Fruit fly (Drosophila melanogaster): ENCODE results near the gene CG5039.

CG5039 gene

DNA sequence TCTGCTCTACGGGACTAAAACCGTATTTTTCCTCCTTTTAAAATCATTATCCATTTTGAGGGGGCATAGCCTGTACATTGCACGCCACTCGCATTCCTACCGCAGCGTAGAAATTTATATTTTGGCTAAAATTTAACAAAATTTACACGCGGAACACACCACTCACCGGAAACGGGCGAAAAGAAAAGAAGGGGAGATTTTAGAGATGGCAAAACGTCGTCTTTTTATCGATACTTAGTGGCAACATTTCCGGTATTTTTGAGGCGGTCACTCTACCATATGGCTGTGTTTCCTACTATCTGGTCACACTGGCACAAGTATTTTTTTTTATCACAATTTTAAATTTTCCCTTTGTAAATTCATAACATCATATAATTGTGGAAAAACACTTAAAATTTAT, 6.4 kb downstream of the CG5039 start, which contains the start of gene RpL27:
RpL27 (minus strand) TSS at position 193 of the 400 bp plus-strand sequence.
- no peak for TF ChIP-seq CG8301 (tag; optimal IDR thresholded peaks at IDR 0.05)
- TF ChIP-seq D1 (tag; optimal IDR thresholded peaks at IDR 0.05), result no peak
- TF ChIP-seq CG8159 (tag; optimal IDR thresholded peaks at IDR 0.05), result peak; percentile 51
- TF ChIP-seq CG10348 (GFP tag; IDR thresholded peaks at IDR 0.05), result no peak
- TF ChIP-seq CG12605 (GFP tag; IDR thresholded peaks at IDR 0.05), result peak; percentile 54; the same call in 1 of the 2 replicates
- peak; percentile 86 for TF ChIP-seq Snoo (tag; optimal IDR thresholded peaks at IDR 0.05)
- no peak for TF ChIP-seq rn (GFP tag; IDR thresholded peaks at IDR 0.05)
- TF ChIP-seq gl (tag; optimal IDR thresholded peaks at IDR 0.05), result peak; percentile 57
- TF ChIP-seq CG4496 (GFP tag; IDR thresholded peaks at IDR 0.05), result peak; percentile 56; the same call in 2 of the 3 replicates
- TF ChIP-seq CG34367 (tag; optimal IDR thresholded peaks at IDR 0.05), result peak; percentile 43
- no peak for TF ChIP-seq EcR (GFP tag; optimal IDR thresholded peaks at IDR 0.05)
- TF ChIP-seq CG15710 (tag; optimal IDR thresholded peaks at IDR 0.05), result peak; percentile 51
- TF ChIP-seq CG32121 (GFP tag; IDR thresholded peaks at IDR 0.05), result peak; percentile 56; the same call in 1 of the 2 replicates
- peak; percentile 13 for TF ChIP-seq CG17806 (tag; optimal IDR thresholded peaks at IDR 0.05)
- peak; percentile 66 for TF ChIP-seq Pif1B (GFP tag; optimal IDR thresholded peaks at IDR 0.05)
- TF ChIP-seq fd96Ca (GFP tag; IDR thresholded peaks at IDR 0.05), result no peak; the same call in 2 of the 3 replicates
- TF ChIP-seq Pif1A (GFP tag; optimal IDR thresholded peaks at IDR 0.05), result peak; percentile 68
- peak; percentile 53 for TF ChIP-seq Ets98B (GFP tag; IDR thresholded peaks at IDR 0.05)

DNA sequence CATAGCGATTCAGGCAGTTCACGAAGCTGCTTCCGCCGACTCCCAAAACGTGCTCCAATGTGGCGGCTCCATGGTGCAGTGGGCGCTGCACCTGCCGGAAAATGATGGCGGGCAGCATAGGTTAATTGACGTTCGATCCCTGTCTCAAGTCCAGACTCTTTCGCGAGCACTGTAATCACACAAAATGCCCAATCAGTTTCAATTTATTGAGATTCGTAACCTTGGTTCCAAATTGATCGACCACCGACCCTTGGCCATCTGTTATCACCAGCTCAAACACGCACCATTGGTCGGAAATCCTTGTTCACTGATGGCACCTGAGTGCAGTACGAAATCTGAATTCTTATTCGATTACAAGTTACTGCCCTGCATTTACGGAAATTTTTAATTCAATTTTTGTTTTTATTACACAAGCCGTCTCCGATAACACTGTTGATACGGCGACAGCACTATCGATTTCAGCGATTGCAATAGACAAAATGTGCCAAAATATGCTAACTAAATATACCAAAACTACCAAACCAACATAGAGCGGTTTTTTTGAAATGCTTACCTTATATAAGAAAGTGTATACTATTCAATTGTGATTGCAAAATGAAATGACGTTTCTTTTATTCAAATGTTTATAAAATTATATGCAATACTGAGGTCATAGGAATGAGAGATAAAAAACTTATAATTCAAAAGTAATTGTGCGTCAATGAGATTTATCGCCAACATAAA, 8.4 kb downstream of the CG5039 start, which contains the start of gene CLS:
CLS (minus strand) TSS at position 673 of the 723 bp plus-strand sequence.
- no peak for TF ChIP-seq CG15710 (tag; optimal IDR thresholded peaks at IDR 0.05)
- TF ChIP-seq fd96Ca (GFP tag; IDR thresholded peaks at IDR 0.05), result no peak
- TF ChIP-seq Ets98B (GFP tag; IDR thresholded peaks at IDR 0.05), result no peak
- no peak for TF ChIP-seq CG34367 (tag; optimal IDR thresholded peaks at IDR 0.05)
- no peak for TF ChIP-seq CG14655 (GFP tag; optimal IDR thresholded peaks at IDR 0.05)
- TF ChIP-seq CG10348 (GFP tag; IDR thresholded peaks at IDR 0.05), result no peak
- no peak for TF ChIP-seq rn (GFP tag; IDR thresholded peaks at IDR 0.05)
- no peak for TF ChIP-seq Snoo (tag; optimal IDR thresholded peaks at IDR 0.05)
- TF ChIP-seq CG4496 (GFP tag; IDR thresholded peaks at IDR 0.05), result no peak
- no peak for TF ChIP-seq Pif1A (GFP tag; optimal IDR thresholded peaks at IDR 0.05)
- TF ChIP-seq CG12605 (GFP tag; IDR thresholded peaks at IDR 0.05), result no peak
- no peak for TF ChIP-seq CG8159 (tag; optimal IDR thresholded peaks at IDR 0.05)
- TF ChIP-seq CG17806 (tag; optimal IDR thresholded peaks at IDR 0.05), result no peak
- no peak for TF ChIP-seq Pif1B (GFP tag; optimal IDR thresholded peaks at IDR 0.05)
- no peak for TF ChIP-seq gl (tag; optimal IDR thresholded peaks at IDR 0.05)
- TF ChIP-seq CG9948 (tag; optimal IDR thresholded peaks at IDR 0.05), result no peak
- no peak for TF ChIP-seq EcR (GFP tag; optimal IDR thresholded peaks at IDR 0.05)

DNA sequence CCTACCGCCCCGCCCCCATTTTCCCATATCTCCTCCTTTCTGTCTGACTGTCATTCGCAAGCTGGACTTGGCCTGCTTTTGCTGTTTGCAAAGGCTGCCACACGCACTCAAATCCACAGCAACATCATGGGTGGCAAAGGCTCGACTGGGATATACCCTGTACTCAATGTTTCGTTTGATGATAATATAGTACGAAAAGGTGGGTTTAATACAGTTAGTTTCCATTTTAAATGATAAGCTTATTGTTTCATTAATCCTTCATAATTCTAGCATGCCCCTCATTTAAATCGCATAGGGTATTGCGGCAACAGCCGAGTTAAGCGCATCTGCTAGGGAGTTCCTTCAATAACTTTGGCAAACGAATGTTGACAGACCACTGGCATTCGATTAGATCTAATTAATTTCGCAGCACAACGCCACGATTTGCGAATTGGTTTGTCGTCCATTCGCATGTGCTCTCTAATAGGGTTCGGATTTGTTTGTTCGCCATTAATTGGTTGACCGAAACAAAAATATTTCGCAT, 15.7 kb downstream of the CG5039 start:
- no peak for TF ChIP-seq CG9948 (tag; optimal IDR thresholded peaks at IDR 0.05)

DNA sequence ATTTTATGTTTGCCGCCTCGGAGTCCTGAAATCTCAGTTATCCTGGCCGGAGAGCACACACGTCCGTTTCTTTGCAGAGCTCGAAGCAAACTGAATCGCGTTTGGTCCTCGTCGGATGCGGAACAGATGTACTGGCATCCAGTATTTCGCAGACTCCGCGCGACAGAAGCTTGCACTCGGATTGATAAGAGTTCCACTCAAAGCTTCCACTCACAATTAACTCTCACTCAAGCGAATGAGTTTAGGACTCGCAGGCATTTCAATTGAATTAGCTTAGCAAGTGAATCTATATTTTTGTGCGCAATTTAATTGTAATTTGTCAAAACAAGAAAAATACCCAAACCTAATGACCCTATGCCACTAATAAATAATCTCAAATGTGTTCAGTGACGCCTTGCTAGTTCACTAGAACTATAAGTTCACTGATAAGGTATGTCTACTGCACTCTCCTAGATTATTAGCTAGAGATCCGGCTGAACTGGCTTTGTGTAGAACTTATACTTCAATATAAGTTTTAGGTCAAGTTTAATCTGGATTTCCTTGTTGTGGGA, 41.6 kb downstream of the CG5039 start:
- peak; percentile 17; the same call in 1 of the 3 replicates for TF ChIP-seq CG4496 (GFP tag; IDR thresholded peaks at IDR 0.05)
- TF ChIP-seq CG34367 (tag; optimal IDR thresholded peaks at IDR 0.05), result no peak

DNA sequence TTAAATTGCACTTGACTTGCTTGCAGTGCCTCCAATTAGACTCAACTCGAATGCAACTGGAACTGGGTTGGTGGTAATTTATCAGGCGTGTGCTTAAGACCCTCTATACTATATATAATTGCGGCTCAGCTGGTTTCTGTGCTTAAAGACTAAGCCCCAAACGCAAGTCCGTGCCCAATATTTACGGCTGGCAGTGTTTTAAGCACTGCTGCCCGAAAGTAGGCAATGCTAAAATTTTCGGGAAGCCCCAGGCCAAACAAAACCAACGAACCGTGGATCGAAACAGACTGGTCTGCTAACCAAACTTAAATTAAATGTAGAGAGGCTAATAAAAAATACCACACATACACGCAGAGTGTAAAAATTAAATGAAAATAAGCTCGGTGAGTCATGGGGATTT, 42.5 kb downstream of the CG5039 start:
- TF ChIP-seq CG4496 (GFP tag; IDR thresholded peaks at IDR 0.05) (peak; percentile 50; the same call in 1 of the 3 replicates), fd96Ca (GFP tag; IDR thresholded peaks at IDR 0.05) (no peak)

DNA sequence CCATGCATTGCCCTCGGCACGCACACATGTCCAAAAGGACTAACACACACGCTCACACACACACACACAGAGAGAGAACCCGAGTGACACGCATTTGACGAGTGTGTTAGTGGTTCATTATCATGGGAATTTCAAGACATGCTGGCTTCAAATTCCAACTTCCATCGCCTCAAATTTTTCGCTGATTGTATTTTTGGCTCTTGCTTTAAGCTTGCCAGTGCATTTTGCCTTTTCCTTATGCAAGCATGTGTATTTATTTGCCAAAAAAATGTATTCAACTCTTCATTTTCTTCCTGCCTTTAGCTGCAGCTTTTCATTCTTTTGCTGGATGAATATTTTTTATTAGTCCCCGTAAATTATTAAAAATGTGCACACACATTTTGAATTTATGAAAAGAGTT, 45.3 kb downstream of the CG5039 start:
- TF ChIP-seq gl (tag; optimal IDR thresholded peaks at IDR 0.05) (no peak), CG12605 (GFP tag; IDR thresholded peaks at IDR 0.05) (no peak), CG4496 (GFP tag; IDR thresholded peaks at IDR 0.05) (no peak), fd96Ca (GFP tag; IDR thresholded peaks at IDR 0.05) (no peak), EcR (GFP tag; optimal IDR thresholded peaks at IDR 0.05) (no peak), Pif1B (GFP tag; optimal IDR thresholded peaks at IDR 0.05) (no peak), D1 (tag; optimal IDR thresholded peaks at IDR 0.05) (no peak), CG17806 (tag; optimal IDR thresholded peaks at IDR 0.05) (no peak), rn (GFP tag; IDR thresholded peaks at IDR 0.05) (no peak), CG15710 (tag; optimal IDR thresholded peaks at IDR 0.05) (no peak), Ets98B (GFP tag; IDR thresholded peaks at IDR 0.05) (no peak), Pif1A (GFP tag; optimal IDR thresholded peaks at IDR 0.05) (no peak), CG8301 (tag; optimal IDR thresholded peaks at IDR 0.05) (no peak)
